Fruit fly (Drosophila melanogaster): Measurements from ENCODE around the gene CG6340.
A peak's percentile ranks its signal among the peaks of the same experiment; 100 is the strongest.

CG6340 gene

DNA sequence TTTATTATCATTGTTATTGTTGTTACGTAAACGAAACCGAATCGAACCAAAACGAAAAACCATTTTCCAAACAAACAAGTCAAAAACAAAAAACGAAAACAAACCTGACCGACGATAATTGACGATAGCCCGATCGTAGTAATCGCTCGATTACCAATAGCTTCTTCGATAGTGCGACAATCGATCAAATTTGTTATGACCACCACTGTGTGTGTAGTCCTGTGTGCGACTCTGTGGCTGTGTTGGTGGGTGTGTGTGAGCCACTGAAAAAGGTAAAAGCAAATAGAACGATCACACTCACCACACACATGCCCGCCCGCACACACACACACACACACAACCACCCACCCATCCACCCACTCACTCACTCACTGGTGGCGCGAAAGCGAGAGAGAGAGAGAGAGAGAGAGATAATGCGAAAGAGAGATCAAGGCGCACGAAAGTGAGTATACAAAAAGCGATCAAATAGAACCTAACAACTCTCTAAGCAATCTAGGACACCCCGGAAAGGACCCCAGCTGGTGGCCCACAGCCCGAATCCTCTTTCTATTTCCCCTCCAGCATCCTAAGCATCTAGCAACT lies 2.4 kb downstream of the CG6340 start:
- TF ChIP-seq noc (tag; optimal IDR thresholded peaks at IDR 0.05), result no peak

DNA sequence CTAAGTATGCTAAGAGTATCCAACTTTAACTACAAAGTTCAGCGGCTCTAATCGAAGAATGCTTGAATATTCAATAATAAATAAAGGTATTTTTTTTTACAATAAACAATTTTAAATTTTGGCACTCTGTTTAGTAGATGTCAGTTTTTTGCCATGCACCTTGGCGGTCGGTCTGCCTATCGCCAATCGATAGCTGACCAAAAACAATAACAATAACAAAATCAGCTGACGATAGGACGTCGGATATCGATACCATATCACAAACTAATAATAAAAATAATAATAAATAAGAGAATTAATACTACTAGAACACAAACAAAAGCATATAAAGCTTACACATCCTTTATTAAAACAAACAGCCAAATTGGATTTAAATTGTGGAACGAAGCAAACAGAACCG lies 4.5 kb downstream of the CG6340 start, which contains the start of gene Gmap:
TSS of gene Gmap (plus strand) at position 241 of the 400 bp plus-strand sequence.
- no peak for TF ChIP-seq noc (tag; optimal IDR thresholded peaks at IDR 0.05)

DNA sequence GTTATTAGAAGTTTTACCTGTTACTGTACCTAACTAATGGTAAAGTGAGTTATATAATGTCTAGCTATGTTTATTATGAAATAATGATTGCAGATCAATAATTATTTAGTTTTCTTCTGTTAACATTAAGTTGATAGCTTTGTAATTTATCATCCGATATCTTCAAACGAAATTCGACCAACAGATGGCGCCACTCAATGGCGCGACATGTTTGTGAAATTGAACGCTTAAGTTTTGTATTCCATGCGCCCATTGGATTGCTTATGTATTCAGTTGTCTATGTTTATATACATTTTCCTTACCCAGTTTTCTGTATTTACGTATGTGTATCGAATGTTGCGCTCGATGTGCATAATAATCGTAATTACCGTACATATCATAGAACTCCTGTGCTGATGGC lies 8.3 kb downstream of the CG6340 start:
- TF ChIP-seq noc (tag; optimal IDR thresholded peaks at IDR 0.05), result no peak

DNA sequence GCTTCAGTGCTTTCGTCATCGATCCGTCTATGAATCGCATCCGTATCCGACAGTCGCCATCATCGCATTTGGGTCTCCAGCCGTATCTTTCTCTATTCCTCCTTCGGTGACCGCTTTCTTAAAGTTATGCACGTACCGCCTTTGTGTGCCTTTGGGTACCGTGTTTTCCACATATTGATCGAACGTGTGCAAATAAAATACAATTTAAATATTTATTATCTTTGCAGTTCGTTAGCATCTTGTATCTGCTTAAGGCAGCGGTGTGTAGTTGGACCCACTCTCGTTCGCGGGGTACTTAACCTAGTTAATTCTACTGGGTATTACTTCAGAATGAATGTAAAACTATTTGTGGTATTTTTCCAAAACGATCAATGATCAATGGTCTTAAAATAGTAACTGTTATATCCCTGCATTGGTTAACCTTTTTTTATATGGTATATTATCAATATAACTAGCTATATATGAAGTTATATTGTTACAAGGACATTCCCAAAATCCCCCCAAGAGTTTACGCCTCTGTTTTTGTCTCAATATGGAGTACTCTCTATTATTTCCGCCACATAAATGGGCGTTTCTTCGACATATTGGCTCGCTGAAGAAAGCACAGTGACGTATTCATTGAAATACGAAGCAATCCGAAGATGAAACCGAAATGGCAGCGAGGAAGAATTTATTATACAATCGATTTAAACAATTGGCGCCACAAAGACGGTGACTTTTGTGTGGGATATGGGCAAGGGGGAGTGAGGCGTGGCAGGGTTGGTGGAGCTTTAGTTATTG lies 13.6 kb downstream of the CG6340 start:
- no peak for TF ChIP-seq noc (tag; optimal IDR thresholded peaks at IDR 0.05)

DNA sequence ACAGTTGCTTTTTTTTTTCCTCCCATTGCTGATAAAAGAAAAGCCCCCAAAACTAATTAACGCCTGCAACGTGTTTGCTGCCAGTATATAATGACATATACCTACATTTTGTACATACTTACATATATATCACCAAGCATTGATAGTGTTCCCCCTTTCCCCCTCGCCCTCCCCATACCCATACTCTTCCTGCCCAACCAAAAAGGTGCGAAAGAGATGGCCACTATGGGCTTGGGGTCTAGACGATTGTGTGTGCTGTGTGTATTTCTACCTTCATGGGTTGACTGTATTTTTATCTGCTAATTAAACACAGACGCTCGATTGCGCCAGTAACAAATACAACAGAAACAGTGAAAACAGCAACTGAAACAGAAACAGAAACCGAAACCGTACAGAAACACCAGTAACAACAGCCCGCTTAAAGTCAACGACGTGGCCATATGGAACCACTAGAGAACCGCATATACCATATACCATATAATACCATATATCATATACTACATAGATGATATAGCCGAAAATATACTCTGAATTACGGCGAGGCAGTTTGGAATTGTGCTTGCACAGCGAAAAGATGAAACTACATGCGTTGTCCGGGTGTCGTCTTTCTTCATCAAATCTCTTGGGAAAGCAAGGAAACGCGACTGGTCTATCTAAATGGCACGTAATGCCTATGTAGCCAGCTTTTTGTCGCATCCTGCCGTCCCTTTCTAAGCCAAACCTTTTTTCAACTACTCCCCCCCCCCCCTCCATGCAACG lies 14.7 kb downstream of the CG6340 start:
- no peak for TF ChIP-seq noc (tag; optimal IDR thresholded peaks at IDR 0.05)

DNA sequence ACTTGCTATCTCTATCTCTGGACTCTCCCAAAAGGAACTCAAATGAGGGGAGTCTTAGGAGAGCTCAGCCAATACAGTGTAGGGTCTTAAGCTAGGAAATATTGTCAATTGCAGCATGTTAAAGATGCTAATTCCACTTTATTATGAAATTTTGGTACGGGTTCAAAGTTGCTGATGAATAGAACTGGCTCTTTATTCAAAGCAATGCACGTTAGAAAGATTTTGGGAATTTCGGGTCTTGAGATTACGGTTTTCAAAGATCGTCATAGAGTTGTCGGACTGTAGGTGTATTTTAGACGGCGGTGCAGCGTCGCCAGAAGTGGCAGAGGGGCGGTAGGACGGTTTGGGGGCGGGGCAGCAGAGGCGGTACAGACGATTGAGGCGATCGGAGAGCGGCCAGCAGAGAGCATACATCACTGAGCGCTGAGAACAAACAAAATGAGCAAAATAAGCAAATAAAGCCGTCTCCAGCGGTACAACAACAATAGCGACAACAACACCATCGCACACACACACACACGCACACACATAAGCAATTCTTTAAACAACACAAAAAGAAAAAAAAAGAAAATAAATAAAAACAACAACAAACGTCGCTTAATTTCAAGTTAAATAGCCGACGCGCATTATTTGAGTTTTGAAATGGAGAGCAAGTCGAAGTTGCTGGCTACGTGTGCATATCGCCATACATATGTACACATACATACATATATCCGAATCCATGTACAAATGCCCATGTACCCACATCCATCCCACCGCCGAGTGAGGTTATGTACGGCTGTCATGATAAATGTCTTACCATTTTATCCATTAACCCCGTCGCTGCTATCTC lies 15.5 kb downstream of the CG6340 start:
- no peak for TF ChIP-seq noc (tag; optimal IDR thresholded peaks at IDR 0.05)

DNA sequence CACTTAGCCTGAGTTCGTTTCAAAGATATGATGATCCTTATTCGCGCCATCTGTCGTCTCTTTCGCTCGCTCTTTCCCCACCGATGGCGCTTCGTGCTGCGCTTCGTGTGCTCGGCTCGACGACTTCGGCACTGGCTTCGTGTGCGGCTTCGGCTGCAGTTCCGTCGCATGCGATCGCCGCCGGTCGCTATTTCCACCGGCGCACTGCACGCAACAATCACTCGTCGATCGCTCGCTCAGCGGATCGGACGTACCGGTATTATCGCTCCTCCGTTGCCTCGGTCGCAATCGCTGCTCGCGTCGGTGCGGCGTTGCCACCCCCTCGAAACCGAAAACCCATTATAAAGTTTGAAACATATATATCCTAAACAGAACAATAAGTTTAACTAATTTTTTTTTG lies 16.6 kb downstream of the CG6340 start:
- TF ChIP-seq noc (tag; optimal IDR thresholded peaks at IDR 0.05), result no peak

DNA sequence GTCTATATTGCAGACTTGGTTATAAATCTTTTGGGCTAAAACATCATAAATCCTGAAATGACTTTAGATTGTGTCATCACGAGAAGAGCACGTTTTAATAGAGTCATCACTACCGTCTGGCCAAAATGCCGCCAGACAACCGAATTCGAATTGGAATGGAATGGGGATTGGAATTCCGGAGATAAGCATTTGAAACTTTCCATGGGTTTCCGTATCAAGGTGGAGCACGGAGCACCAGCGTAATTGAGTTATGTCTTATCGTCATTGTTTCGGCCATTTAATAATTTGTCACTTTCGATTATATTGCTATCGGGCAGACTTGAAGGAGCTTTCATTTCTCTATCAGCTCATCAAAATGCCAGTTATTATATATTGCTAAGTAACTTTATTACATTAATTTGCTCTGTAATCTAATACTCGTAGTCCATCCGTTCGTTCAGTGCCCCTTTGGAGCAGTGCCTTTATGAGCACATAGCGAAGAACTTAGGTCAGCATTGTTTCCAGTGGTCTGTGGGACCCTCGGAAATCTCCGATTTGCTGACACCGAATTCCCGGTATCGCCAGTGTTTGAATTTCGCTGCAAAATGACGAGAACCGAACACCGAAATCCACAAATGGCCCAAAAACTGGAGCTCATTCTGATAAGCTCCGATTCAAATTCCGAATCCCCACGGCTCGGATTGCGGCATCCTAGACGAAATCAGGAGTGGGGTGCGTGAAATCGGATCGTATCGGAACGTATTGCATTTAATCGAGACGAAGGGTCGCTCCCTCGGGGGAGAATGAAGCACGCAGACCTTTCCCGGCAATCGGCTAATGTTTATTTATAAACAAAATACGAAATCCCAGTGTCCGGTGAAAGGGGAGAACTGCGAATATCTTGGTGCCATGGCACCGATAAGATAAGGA lies 18.1 kb downstream of the CG6340 start:
- TF ChIP-seq noc (tag; optimal IDR thresholded peaks at IDR 0.05), result peak; percentile 12

DNA sequence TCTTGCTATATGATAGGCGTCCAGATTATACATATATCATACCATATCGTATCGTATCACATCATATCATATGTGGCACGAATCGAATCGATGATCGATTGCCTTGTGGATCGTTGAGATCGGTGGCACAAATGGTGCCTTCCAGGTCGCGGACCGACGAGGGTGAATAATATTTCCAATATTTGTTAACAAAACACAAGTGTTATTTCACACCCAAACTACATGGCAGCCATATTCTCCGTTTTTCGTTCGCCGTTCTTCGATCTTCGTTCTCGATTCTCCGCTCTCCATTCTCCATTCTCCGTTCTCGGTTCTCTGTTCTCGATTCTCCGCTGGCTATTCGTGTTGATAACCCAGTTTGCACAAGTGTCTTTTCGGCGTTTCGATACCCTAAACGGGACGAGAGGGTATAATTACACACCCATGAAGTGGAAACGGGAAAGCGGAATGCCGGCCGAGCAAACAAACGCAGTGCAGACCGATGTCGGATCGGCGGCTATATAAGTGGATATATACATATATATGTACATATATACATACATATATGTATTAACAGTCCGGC lies 19.6 kb downstream of the CG6340 start:
- peak; percentile 23 for TF ChIP-seq noc (tag; optimal IDR thresholded peaks at IDR 0.05)

DNA sequence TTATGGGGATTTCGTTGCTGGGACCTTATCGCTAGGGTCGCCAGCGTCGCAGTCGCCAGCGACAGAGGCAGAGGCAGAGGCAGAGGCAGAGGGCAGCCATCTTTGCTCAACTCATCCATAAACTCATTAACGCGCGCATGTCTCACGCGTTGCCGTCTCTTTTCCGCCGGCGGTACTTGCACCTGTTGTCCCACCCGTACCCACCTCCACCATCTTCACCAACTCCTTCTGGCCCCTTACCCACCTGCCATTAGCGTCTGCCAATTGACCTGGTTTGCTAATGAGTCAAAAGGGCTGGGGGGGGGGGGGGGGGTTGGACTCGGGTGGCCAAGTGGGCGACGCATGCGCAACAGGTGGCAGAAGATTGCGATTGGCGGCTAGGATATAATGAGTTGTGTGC lies 20.7 kb downstream of the CG6340 start:
- no peak for TF ChIP-seq noc (tag; optimal IDR thresholded peaks at IDR 0.05)

DNA sequence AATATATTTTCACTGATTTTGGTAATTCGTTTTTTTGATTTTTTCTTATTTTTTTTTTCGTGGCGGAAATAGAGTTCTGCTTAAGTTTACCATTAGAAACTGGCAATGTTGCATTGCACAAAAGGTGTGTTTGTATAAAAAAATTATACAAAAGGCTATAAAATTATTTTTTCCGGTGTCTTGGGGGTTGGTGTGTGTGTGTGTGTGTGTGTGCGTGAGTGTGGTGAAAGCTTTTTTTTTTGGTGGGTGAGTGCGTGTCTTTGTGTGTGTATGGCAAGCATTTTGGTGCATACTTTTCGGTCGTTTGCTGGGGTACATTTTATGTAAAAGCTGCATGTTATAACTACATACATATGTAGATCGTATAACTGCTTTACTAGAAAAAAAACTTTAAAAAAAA lies 29.2 kb downstream of the CG6340 start:
- peak; percentile 46 for TF ChIP-seq noc (tag; optimal IDR thresholded peaks at IDR 0.05)

DNA sequence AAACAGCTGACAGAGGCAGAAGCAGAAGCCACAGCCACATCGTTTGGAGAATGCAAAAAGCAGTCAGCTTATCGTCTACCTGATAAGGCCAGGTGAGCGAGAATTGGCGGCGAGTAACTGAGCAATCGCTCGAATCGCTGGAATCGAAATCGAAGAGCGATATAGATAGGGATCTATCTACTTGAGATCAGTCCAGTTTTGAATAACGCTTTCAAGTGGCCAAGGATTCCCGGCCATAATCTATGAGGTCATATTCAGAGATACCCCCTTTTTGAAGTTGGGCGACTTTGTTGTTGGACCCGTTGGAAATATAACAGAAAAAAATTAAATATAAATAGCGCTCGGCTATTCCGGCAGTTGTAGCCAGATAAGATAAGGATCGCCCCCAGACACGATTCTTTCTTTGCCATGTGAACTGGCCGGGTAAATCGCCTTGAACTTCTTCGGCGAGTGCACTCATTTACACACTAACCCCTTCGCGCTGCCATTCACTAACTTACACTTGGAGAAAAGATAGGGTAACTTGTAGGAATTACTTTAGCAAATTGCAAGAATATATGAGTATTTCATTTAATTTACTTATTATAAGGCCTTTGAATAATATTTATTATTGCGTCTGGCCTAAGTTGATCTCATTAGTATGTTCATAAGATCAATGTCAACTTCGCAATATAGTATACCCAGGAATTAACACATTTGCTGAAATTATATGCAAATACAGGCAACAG lies 40.4 kb downstream of the CG6340 start:
- no peak for TF ChIP-seq noc (tag; optimal IDR thresholded peaks at IDR 0.05)

DNA sequence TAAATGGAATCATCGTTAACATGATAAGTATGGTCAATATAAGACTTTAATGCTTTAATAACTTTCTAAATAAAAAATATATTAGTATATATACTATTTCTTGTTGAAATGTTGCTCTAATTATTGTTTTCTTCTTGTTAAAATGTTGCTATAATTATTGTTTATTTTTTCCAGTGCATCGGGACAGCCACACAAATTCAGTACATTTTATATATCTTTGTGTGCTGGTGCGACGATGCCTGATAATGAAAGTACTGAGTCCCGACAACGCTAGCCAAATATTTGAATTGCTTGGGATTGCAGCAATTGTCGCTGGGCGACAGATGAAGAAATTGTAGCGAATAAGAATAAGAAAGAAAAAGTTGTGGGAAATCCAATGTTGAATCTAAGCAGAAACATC lies 47.0 kb downstream of the CG6340 start:
- peak; percentile 40 for TF ChIP-seq noc (tag; optimal IDR thresholded peaks at IDR 0.05)

DNA sequence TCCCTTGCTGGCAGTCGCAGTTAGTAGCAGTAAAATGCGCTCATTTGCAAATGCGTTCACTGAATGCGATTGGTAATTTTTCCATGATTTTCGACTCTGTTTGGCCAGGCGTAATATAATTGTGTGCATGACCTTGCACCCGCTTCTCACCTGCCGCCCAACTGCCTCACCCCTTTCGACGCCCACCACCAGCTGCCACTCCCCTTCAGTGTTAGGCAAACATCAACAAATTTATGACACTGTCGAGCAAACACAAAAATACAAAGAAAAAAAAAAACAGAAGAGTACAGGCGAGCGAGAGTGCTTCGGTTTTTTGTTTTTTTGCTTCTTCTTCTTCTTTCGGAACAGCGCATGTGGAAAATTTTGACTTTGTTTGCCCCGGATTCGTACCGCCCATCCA lies 47.8 kb downstream of the CG6340 start:
- TF ChIP-seq noc (tag; optimal IDR thresholded peaks at IDR 0.05), result no peak
